Worm (Caenorhabditis elegans): ENCODE data around the gene C46C2.3.

Gene C46C2.3

ce11 chrIV:9260826-9261225 is 35.9 kb downstream of the C46C2.3 start:
- TF ChIP-seq dao-5 (tag; optimal IDR thresholded peaks at IDR 0.05) = no peak
- no peak for TF ChIP-seq W03F9.2 (tag; optimal IDR thresholded peaks at IDR 0.05)
- no peak for TF ChIP-seq him-1 (tag; optimal IDR thresholded peaks at IDR 0.05)

ce11 chrIV:9261687-9262086 is 36.8 kb downstream of the C46C2.3 start, which contains the start of gene col-120:
Gene col-120, minus strand, starts transcription at chrIV:9261787.
- TF ChIP-seq him-1 (tag; optimal IDR thresholded peaks at IDR 0.05) (no peak), dao-5 (tag; optimal IDR thresholded peaks at IDR 0.05) (no peak), W03F9.2 (tag; optimal IDR thresholded peaks at IDR 0.05) (no peak)

ce11 chrIV:9262295-9262694 is 37.4 kb downstream of the C46C2.3 start:
- no peak for TF ChIP-seq dao-5 (tag; optimal IDR thresholded peaks at IDR 0.05)
- no peak for TF ChIP-seq W03F9.2 (tag; optimal IDR thresholded peaks at IDR 0.05)
- no peak for TF ChIP-seq him-1 (tag; optimal IDR thresholded peaks at IDR 0.05)

ce11 chrIV:9263812-9264320 is 38.9 kb downstream of the C46C2.3 start, which contains the start of gene flh-1:
Gene flh-1, minus strand, starts transcription at chrIV:9264270.
- TF ChIP-seq W03F9.2 (tag; optimal IDR thresholded peaks at IDR 0.05) = no peak
- no peak for TF ChIP-seq dao-5 (tag; optimal IDR thresholded peaks at IDR 0.05)

ce11 chrIV:9264513-9264912 is 39.6 kb downstream of the C46C2.3 start:
- TF ChIP-seq W03F9.2 (tag; optimal IDR thresholded peaks at IDR 0.05) (no peak), dao-5 (tag; optimal IDR thresholded peaks at IDR 0.05) (no peak), him-1 (tag; optimal IDR thresholded peaks at IDR 0.05) (no peak)

- no peak for TF ChIP-seq dao-5 (tag; optimal IDR thresholded peaks at IDR 0.05)
- TF ChIP-seq him-1 (tag; optimal IDR thresholded peaks at IDR 0.05) = no peak
- no peak for TF ChIP-seq W03F9.2 (tag; optimal IDR thresholded peaks at IDR 0.05)
Measured at ce11 chrIV:9266464-9266863, 41.5 kb downstream of the C46C2.3 start, which contains the start of gene Y11D7A.19. Gene Y11D7A.19, minus strand, starts transcription at chrIV:9266564.

ce11 chrIV:9267581-9267980 is 42.7 kb downstream of the C46C2.3 start:
- TF ChIP-seq him-1 (tag; optimal IDR thresholded peaks at IDR 0.05) (no peak), W03F9.2 (tag; optimal IDR thresholded peaks at IDR 0.05) (no peak), dao-5 (tag; optimal IDR thresholded peaks at IDR 0.05) (no peak)

ce11 chrIV:9268916-9269315 is 44.0 kb downstream of the C46C2.3 start:
- TF ChIP-seq him-1 (tag; optimal IDR thresholded peaks at IDR 0.05) (no peak), W03F9.2 (tag; optimal IDR thresholded peaks at IDR 0.05) (no peak)

- TF ChIP-seq W03F9.2 (tag; optimal IDR thresholded peaks at IDR 0.05) (no peak), him-1 (tag; optimal IDR thresholded peaks at IDR 0.05) (no peak), dao-5 (tag; optimal IDR thresholded peaks at IDR 0.05) (no peak)
Measured at ce11 chrIV:9269796-9270195, 44.9 kb downstream of the C46C2.3 start, which contains the start of gene flh-3. Gene flh-3, plus strand, starts transcription at chrIV:9270096.

ce11 chrIV:9274008-9274529 is 49.1 kb downstream of the C46C2.3 start, which contains the start of gene nmy-3:
Gene nmy-3, plus strand, starts transcription at chrIV:9274479.
- no peak for TF ChIP-seq him-1 (tag; optimal IDR thresholded peaks at IDR 0.05)
- no peak for TF ChIP-seq W03F9.2 (tag; optimal IDR thresholded peaks at IDR 0.05)
- no peak for TF ChIP-seq dao-5 (tag; optimal IDR thresholded peaks at IDR 0.05)

All from whole organism, L4/young adult.